Fruit fly (Drosophila melanogaster): Measurements from ENCODE around the gene Pkc98E.

Pkc98E gene

DNA sequence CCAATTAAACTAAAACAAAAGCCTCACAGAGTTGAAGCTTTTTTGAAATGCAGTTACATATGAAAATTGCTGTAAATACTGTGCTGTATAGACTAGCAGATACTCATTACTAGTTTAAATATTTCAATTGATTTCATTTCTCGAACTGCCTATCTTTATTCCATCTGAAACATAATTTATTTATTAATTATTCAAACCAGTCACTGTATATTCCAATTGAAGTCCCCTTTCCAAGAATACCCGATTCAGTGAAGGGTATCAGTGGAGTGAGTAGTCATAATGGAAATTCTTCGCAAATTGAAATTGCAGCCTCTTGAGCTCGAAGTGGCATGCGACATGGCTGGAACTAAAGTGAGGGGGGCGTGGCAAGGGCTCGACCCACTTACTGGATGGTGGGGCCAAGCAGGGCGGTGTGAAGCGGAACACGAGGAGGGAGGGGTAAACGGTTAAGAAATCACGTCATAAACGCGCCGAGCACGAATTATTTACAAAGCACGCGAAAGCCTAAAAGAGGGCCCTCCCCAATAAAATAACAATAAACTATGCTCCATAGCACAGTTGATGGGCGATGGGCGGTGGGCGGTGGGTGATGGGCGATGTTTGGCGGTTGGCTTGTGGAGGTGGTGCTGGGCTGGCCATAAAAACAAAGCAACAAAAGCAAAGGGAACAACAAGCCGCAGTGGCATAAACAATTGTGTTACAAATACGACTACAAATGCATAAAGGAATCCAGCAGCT lies 33.9 kb upstream of the Pkc98E start (continued):
- TF ChIP-seq CG10209 (GFP tag; optimal IDR thresholded peaks at IDR 0.05), result no peak
- peak; percentile 27; the same call in 1 of the 2 replicates for TF ChIP-seq sisA (GFP tag; IDR thresholded peaks at IDR 0.05)
- TF ChIP-seq klu (GFP tag; IDR thresholded peaks at IDR 0.05), result no peak
- TF ChIP-seq bbx (GFP tag; IDR thresholded peaks at IDR 0.05; ENCODE audit: partially characterized antibody), result no peak
- TF ChIP-seq MTF-1 (GFP tag; optimal IDR thresholded peaks at IDR 0.05; ENCODE audit: borderline replicate concordance), result no peak
- TF ChIP-seq wor (GFP tag; IDR thresholded peaks at IDR 0.05), result no peak
- TF ChIP-seq Tbp (GFP tag; optimal IDR thresholded peaks at IDR 0.05), result no peak
- TF ChIP-seq CG18476 (GFP tag; optimal IDR thresholded peaks at IDR 0.05), result no peak
- no peak for TF ChIP-seq CG8388 (GFP tag; optimal IDR thresholded peaks at IDR 0.05)
- TF ChIP-seq lbe (GFP tag; optimal IDR thresholded peaks at IDR 0.05), result no peak
- TF ChIP-seq Taf1 (GFP tag; IDR thresholded peaks at IDR 0.05), result no peak
- TF ChIP-seq CG6272 (GFP tag; IDR thresholded peaks at IDR 0.05), result no peak
- TF ChIP-seq lilli (GFP tag; optimal IDR thresholded peaks at IDR 0.05), result peak; percentile 38
- peak; percentile 58 for TF ChIP-seq ttk (GFP tag; IDR thresholded peaks at IDR 0.05)
- TF ChIP-seq CG11398 (GFP tag; optimal IDR thresholded peaks at IDR 0.05), result no peak
- TF ChIP-seq ken (GFP tag; IDR thresholded peaks at IDR 0.05), result no peak
- no peak for TF ChIP-seq Eip74EF (GFP tag; optimal IDR thresholded peaks at IDR 0.05)
- no peak for TF ChIP-seq CG16815 (GFP tag; optimal IDR thresholded peaks at IDR 0.05)
- peak; percentile 24 for TF ChIP-seq Fer1 (GFP tag; optimal IDR thresholded peaks at IDR 0.05)
- TF ChIP-seq tna (GFP tag; IDR thresholded peaks at IDR 0.05; ENCODE audit: partially characterized antibody), result no peak
- TF ChIP-seq CG10654 (GFP tag; optimal IDR thresholded peaks at IDR 0.05), result no peak
- no peak for TF ChIP-seq maf-S (GFP tag; optimal IDR thresholded peaks at IDR 0.05)
- no peak for TF ChIP-seq zfh2 (GFP tag; optimal IDR thresholded peaks at IDR 0.05)
- TF ChIP-seq H2.0 (GFP tag; IDR thresholded peaks at IDR 0.05), result peak; percentile 4; the same call in 1 of the 2 replicates
- no peak for TF ChIP-seq chinmo (GFP tag; IDR thresholded peaks at IDR 0.05; ENCODE audit: partially characterized antibody)
- TF ChIP-seq BtbVII (GFP tag; optimal IDR thresholded peaks at IDR 0.05), result no peak
- peak; percentile 49; the same call in 1 of the 2 replicates for TF ChIP-seq ssp (GFP tag; IDR thresholded peaks at IDR 0.05)
- peak; percentile 22; the same call in 1 of the 3 replicates for TF ChIP-seq CG7357 (GFP tag; IDR thresholded peaks at IDR 0.05)
- TF ChIP-seq oc (tag; optimal IDR thresholded peaks at IDR 0.05), result no peak
- TF ChIP-seq CG18619 (GFP tag; optimal IDR thresholded peaks at IDR 0.05), result no peak
- TF ChIP-seq eyg (GFP tag; optimal IDR thresholded peaks at IDR 0.05), result no peak
- no peak for TF ChIP-seq dati (GFP tag; IDR thresholded peaks at IDR 0.05)
- peak; percentile 54 for TF ChIP-seq nmo (GFP tag; optimal IDR thresholded peaks at IDR 0.05)
- TF ChIP-seq Dll (GFP tag; IDR thresholded peaks at IDR 0.05; ENCODE audit: partially characterized antibody), result no peak
- no peak for TF ChIP-seq CG17829 (tag; optimal IDR thresholded peaks at IDR 0.05)
- no peak for TF ChIP-seq da (GFP tag; optimal IDR thresholded peaks at IDR 0.05)
- TF ChIP-seq CG13624 (GFP tag; optimal IDR thresholded peaks at IDR 0.05), result no peak
- TF ChIP-seq CG34376 (GFP tag; optimal IDR thresholded peaks at IDR 0.05), result no peak
- no peak for TF ChIP-seq CHES-1-like (GFP tag; optimal IDR thresholded peaks at IDR 0.05)
- TF ChIP-seq scrt (GFP tag; optimal IDR thresholded peaks at IDR 0.05), result no peak
- no peak for TF ChIP-seq Neu2 (GFP tag; optimal IDR thresholded peaks at IDR 0.05; ENCODE audit: borderline replicate concordance)
- TF ChIP-seq Ptx1 (GFP tag; IDR thresholded peaks at IDR 0.05), result peak; percentile 57
- TF ChIP-seq CG10431 (GFP tag; optimal IDR thresholded peaks at IDR 0.05), result no peak
- no peak for TF ChIP-seq CG14667 (GFP tag; IDR thresholded peaks at IDR 0.05)
- TF ChIP-seq Xbp1 (GFP tag; optimal IDR thresholded peaks at IDR 0.05), result peak; percentile 36
- TF ChIP-seq CG15073 (GFP tag; optimal IDR thresholded peaks at IDR 0.05), result no peak
- TF ChIP-seq CG3838 (GFP tag; optimal IDR thresholded peaks at IDR 0.05), result no peak
- TF ChIP-seq HLH54F (GFP tag; optimal IDR thresholded peaks at IDR 0.05), result no peak
- no peak for TF ChIP-seq Hey (tag; optimal IDR thresholded peaks at IDR 0.05)
- TF ChIP-seq sd (tag; optimal IDR thresholded peaks at IDR 0.05), result peak; percentile 43
